Worm (Caenorhabditis elegans): Measurements from ENCODE around the gene F38E1.10.

DNA sequence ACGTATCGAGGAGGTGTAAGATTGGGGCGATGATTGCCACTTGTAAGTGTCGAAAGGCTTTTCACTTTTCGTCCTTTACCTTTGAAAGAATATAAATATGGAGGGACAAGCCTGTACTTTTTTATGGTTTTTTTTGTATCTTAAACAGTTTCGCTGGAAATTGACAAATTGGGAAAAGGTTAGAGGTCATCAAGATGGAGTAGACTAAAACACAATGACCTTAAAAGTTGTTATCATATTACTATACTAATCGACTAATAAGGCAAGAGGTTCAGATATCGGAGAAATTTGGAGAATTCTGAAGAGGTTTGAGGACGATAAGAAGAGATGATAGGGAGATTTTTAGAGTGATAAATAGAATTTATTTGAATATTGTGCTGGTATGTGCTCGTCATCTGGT, 30.8 kb upstream of the F38E1.10 start:
- TF ChIP-seq ham-2 (GFP tag; optimal IDR thresholded peaks at IDR 0.05) (no peak), mep-1 (tag; optimal IDR thresholded peaks at IDR 0.05) (no peak), ces-1 (GFP tag; optimal IDR thresholded peaks at IDR 0.05) (no peak)
